Worm (Caenorhabditis elegans) whole organism, L2 larva: Measurements from ENCODE around the gene srh-75.

ENCODE experiments used
- blmp-1 ChIP-seq: sonication (generic microtip); optimal IDR thresholded peaks from 2 replicates; lab custom pipeline; 2017; ENCODE audit warnings: missing genetic modification characterization, mild to moderate bottlenecking, missing compliant biosample characterization, antibody characterized with exemption, moderate library complexity; ENCODE audit not compliant: insufficient read depth
- ceh-82 ChIP-seq: fragments of 150-350 bp; optimal IDR thresholded peaks from 2 replicates; lab custom pipeline; 2014; ENCODE audit warnings: missing biosample characterization, missing genetic modification characterization
- lin-39 ChIP-seq: fragments of 150-350 bp; optimal IDR thresholded peaks from 2 replicates; lab custom pipeline; 2014; ENCODE audit warnings: missing biosample characterization, missing genetic modification reagents, missing genetic modification characterization
- nhr-11 ChIP-seq: fragments of 150-350 bp; optimal IDR thresholded peaks from 2 replicates; lab custom pipeline; 2014; ENCODE audit warnings: missing biosample characterization, missing genetic modification characterization
- nhr-23 ChIP-seq: fragments of 150-350 bp; optimal IDR thresholded peaks from 2 replicates; lab custom pipeline; 2014; ENCODE audit warnings: missing biosample characterization, missing genetic modification reagents, missing genetic modification characterization
- nhr-237 ChIP-seq: fragments of 150-350 bp; optimal IDR thresholded peaks from 2 replicates; lab custom pipeline; 2014; ENCODE audit warnings: missing biosample characterization, missing genetic modification characterization
- nhr-77 ChIP-seq: fragments of 150-350 bp; optimal IDR thresholded peaks from 2 replicates; lab custom pipeline; 2014; ENCODE audit warnings: missing biosample characterization, missing genetic modification characterization
- snpc-4 ChIP-seq: fragments of 150-350 bp; optimal IDR thresholded peaks from 2 replicates; lab custom pipeline; 2014; ENCODE audit warnings: missing biosample characterization, missing genetic modification characterization
- unc-62 ChIP-seq: fragments of 150-350 bp; optimal IDR thresholded peaks from 2 replicates; lab custom pipeline; 2014; ENCODE audit warnings: missing biosample characterization, missing genetic modification reagents, missing genetic modification characterization

ce11 chrV:11087519-11087998 lies 30.6 kb upstream of the srh-75 start, which contains the start of gene Y42A5A.1:
- TF ChIP-seq nhr-11 (tag; lab: Kevin White, UChicago), result no peak
- TF ChIP-seq unc-62 (GFP tag; lab: Kevin White, UChicago), result no peak
- TF ChIP-seq nhr-237, result no peak
- TF ChIP-seq nhr-77 (tag; lab: Kevin White, UChicago), result no peak
- TF ChIP-seq ceh-82, result no peak
- TF ChIP-seq lin-39 (tag; lab: Kevin White, UChicago), result no peak
- no peak for TF ChIP-seq blmp-1 (tag; lab: Kevin White, UChicago)
- no peak for TF ChIP-seq nhr-23 (tag; lab: Kevin White, UChicago)
- no peak for TF ChIP-seq snpc-4 (tag; lab: Kevin White, UChicago)
